Worm (Caenorhabditis elegans) whole organism, L2 larva: ENCODE results near the gene unc-39.

ENCODE experiments used
- C34F6.9 ChIP-seq: fragments of 150-350 bp; optimal IDR thresholded peaks from 2 replicates; lab custom pipeline; 2014; ENCODE audit warnings: missing biosample characterization, missing genetic modification characterization
- F13H6.1 ChIP-seq: sonication (generic microtip); optimal IDR thresholded peaks from 2 replicates; lab custom pipeline; 2016; ENCODE audit warnings: missing genetic modification characterization, missing compliant biosample characterization
- Y55F3AM.14 ChIP-seq: fragments of 200-800 bp; sonication (Bioruptor generic); optimal IDR thresholded peaks from 2 replicates; lab custom pipeline; 2018; ENCODE audit warnings: mild to moderate bottlenecking, missing genetic modification characterization, missing compliant biosample characterization
- aly-2 ChIP-seq: fragments of 150-350 bp; optimal IDR thresholded peaks from 2 replicates; lab custom pipeline; 2014; ENCODE audit warnings: missing biosample characterization, missing genetic modification characterization
- blmp-1 ChIP-seq: sonication (generic microtip); optimal IDR thresholded peaks from 2 replicates; lab custom pipeline; 2017; ENCODE audit warnings: missing genetic modification characterization, mild to moderate bottlenecking, missing compliant biosample characterization, antibody characterized with exemption, moderate library complexity; ENCODE audit not compliant: insufficient read depth
- ceh-16 ChIP-seq: fragments of 150-350 bp; optimal IDR thresholded peaks from 2 replicates; lab custom pipeline; 2014; ENCODE audit warnings: missing biosample characterization, missing genetic modification characterization
- ceh-82 ChIP-seq: fragments of 150-350 bp; optimal IDR thresholded peaks from 2 replicates; lab custom pipeline; 2014; ENCODE audit warnings: missing biosample characterization, missing genetic modification characterization
- crh-2 ChIP-seq: sonication (generic microtip); optimal IDR thresholded peaks from 2 replicates; lab custom pipeline; 2017; ENCODE audit warnings: missing biosample characterization, missing genetic modification characterization
- dmd-4 ChIP-seq: sonication (generic microtip); optimal IDR thresholded peaks from 2 replicates; lab custom pipeline; 2017; ENCODE audit warnings: missing biosample characterization, missing genetic modification characterization
- egl-27 ChIP-seq: sonication (generic microtip); optimal IDR thresholded peaks from 3 replicates; lab custom pipeline; 2017; ENCODE audit warnings: missing biosample characterization, missing genetic modification reagents, missing genetic modification characterization
- elt-1 ChIP-seq: fragments of 150-350 bp; optimal IDR thresholded peaks from 2 replicates; lab custom pipeline; 2014; ENCODE audit warnings: missing biosample characterization, missing genetic modification characterization
- fos-1 ChIP-seq: fragments of 150-350 bp; optimal IDR thresholded peaks from 2 replicates; lab custom pipeline; 2014; ENCODE audit warnings: missing biosample characterization, missing genetic modification characterization
- gmeb-1 ChIP-seq: fragments of 150-350 bp; optimal IDR thresholded peaks from 2 replicates; lab custom pipeline; 2014; ENCODE audit warnings: missing biosample characterization, missing genetic modification characterization
- lin-11 ChIP-seq: fragments of 150-350 bp; sonication (generic microtip); optimal IDR thresholded peaks from 2 replicates; lab custom pipeline; 2014; ENCODE audit warnings: missing biosample characterization, missing genetic modification characterization, inconsistent platforms, mixed read lengths
- lin-13 ChIP-seq: fragments of 150-350 bp; optimal IDR thresholded peaks from 2 replicates; lab custom pipeline; 2014; ENCODE audit warnings: missing biosample characterization, missing genetic modification reagents, missing genetic modification characterization
- lsy-2 ChIP-seq, 2 experiments: fragments of 150-350 bp in 1 of 2; sonication (generic microtip) in 1 of 2; optimal IDR thresholded peaks; 2 replicates each; lab custom pipeline; 2014 to 2017; ENCODE audit warnings: missing biosample characterization in 2 of 2, missing genetic modification characterization in 2 of 2
- mab-5 ChIP-seq: fragments of 150-350 bp; optimal IDR thresholded peaks from 2 replicates; lab custom pipeline; 2014; ENCODE audit warnings: missing biosample characterization, missing genetic modification characterization
- mbf-1 ChIP-seq: sonication (generic microtip); optimal IDR thresholded peaks from 2 replicates; lab custom pipeline; 2017; ENCODE audit warnings: missing biosample characterization, missing genetic modification characterization
- mdl-1 ChIP-seq, 2 experiments: fragments of 150-350 bp in 1 of 2; sonication (generic microtip) in 1 of 2; optimal IDR thresholded peaks; 2 replicates each; lab custom pipeline; 2017; ENCODE audit warnings: missing biosample characterization in 2 of 2, missing genetic modification characterization in 2 of 2
- nhr-10 ChIP-seq: sonication (generic microtip); optimal IDR thresholded peaks from 2 replicates; lab custom pipeline; 2017; ENCODE audit warnings: missing biosample characterization, missing genetic modification characterization
- nhr-12 ChIP-seq: fragments of 150-350 bp; optimal IDR thresholded peaks from 2 replicates; lab custom pipeline; 2014; ENCODE audit warnings: missing biosample characterization, missing genetic modification characterization
- nhr-129 ChIP-seq: fragments of 150-350 bp; optimal IDR thresholded peaks from 2 replicates; lab custom pipeline; 2014; ENCODE audit warnings: missing biosample characterization, missing genetic modification characterization
- nhr-21 ChIP-seq: fragments of 150-350 bp; optimal IDR thresholded peaks from 2 replicates; lab custom pipeline; 2014; ENCODE audit warnings: missing biosample characterization, missing genetic modification characterization
- nhr-23 ChIP-seq: fragments of 150-350 bp; optimal IDR thresholded peaks from 2 replicates; lab custom pipeline; 2014; ENCODE audit warnings: missing biosample characterization, missing genetic modification reagents, missing genetic modification characterization
- nhr-237 ChIP-seq: fragments of 150-350 bp; optimal IDR thresholded peaks from 2 replicates; lab custom pipeline; 2014; ENCODE audit warnings: missing biosample characterization, missing genetic modification characterization
- nhr-25 ChIP-seq: fragments of 150-350 bp; sonication (generic microtip); optimal IDR thresholded peaks from 3 replicates; lab custom pipeline; 2014; ENCODE audit warnings: missing biosample characterization, missing genetic modification characterization
- nhr-6 ChIP-seq: fragments of 150-350 bp; optimal IDR thresholded peaks from 2 replicates; lab custom pipeline; 2014; ENCODE audit warnings: missing biosample characterization, missing genetic modification characterization
- nhr-77 ChIP-seq: fragments of 150-350 bp; optimal IDR thresholded peaks from 2 replicates; lab custom pipeline; 2014; ENCODE audit warnings: missing biosample characterization, missing genetic modification characterization
- peb-1 ChIP-seq: fragments of 150-350 bp; optimal IDR thresholded peaks from 2 replicates; lab custom pipeline; 2014; ENCODE audit warnings: missing biosample characterization, missing genetic modification characterization
- sma-3 ChIP-seq: sonication (generic microtip); optimal IDR thresholded peaks from 2 replicates; lab custom pipeline; 2016; ENCODE audit warnings: missing genetic modification reagents, missing genetic modification characterization, missing compliant biosample characterization
- sma-9 ChIP-seq, 2 experiments: fragments of 150-350 bp in 1 of 2; sonication (generic microtip) in 1 of 2; optimal IDR thresholded peaks; 2 replicates each; lab custom pipeline; 2014 to 2016; ENCODE audit warnings: missing genetic modification characterization in 2 of 2, mild to moderate bottlenecking in 1 of 2, missing biosample characterization in 1 of 2, missing compliant biosample characterization in 1 of 2, missing genetic modification reagents in 1 of 2, moderate library complexity in 1 of 2
- snpc-4 ChIP-seq: fragments of 150-350 bp; optimal IDR thresholded peaks from 2 replicates; lab custom pipeline; 2014; ENCODE audit warnings: missing biosample characterization, missing genetic modification characterization
- unc-55 ChIP-seq: fragments of 150-350 bp; sonication (generic microtip); optimal IDR thresholded peaks from 3 replicates; lab custom pipeline; 2014; ENCODE audit warnings: missing biosample characterization, missing genetic modification reagents, missing genetic modification characterization
- ztf-11 ChIP-seq: sonication (generic microtip); optimal IDR thresholded peaks from 2 replicates; lab custom pipeline; 2017; ENCODE audit warnings: missing biosample characterization, missing genetic modification characterization
- ztf-4 ChIP-seq: fragments of 150-350 bp; optimal IDR thresholded peaks from 2 replicates; lab custom pipeline; 2014; ENCODE audit warnings: missing biosample characterization, missing genetic modification characterization

The unc-39 gene

ce11 chrV:14396123-14396669 lies 23.3 kb downstream of the unc-39 start:
- no peak for TF ChIP-seq nhr-129
- TF ChIP-seq dmd-4 (tag; lab: Kevin White, UChicago), result no peak
- TF ChIP-seq ztf-11 (tag; lab: Kevin White, UChicago), result no peak
- no peak for TF ChIP-seq lin-13
- no peak for TF ChIP-seq ceh-82 (tag; lab: Kevin White, UChicago)
- TF ChIP-seq nhr-25, result no peak
- TF ChIP-seq, all 48 proteins: peak for 0

- TF ChIP-seq peb-1 (tag; lab: Kevin White, UChicago) (no peak), nhr-129 (no peak), mbf-1 (tag; lab: Kevin White, UChicago) (no peak), elt-1 (no peak), F13H6.1 (tag; lab: Kevin White, UChicago) (no peak), mdl-1 (tag; optimal IDR thresholded peaks at IDR 0.05; lab: Kevin White, UChicago) (no peak), sma-3 (GFP tag; lab: Kevin White, UChicago) (no peak), nhr-237 (tag; lab: Kevin White, UChicago) (no peak), gmeb-1 (tag; lab: Kevin White, UChicago) (no peak), nhr-21 (tag; lab: Kevin White, UChicago) (no peak), aly-2 (no peak)
- TF ChIP-seq, all 48 proteins: peak for 0
These were observed 32.8 kb downstream of the unc-39 start for ce11 chrV:14405647-14406046.

ce11 chrV:14408774-14409173 lies 35.9 kb downstream of the unc-39 start, which contains the start of gene gnrr-2:
Gene gnrr-2, plus strand, starts transcription at chrV:14409074.
- TF ChIP-seq Y55F3AM.14 (GFP tag; lab: Kevin White, UChicago) (no peak), nhr-12 (no peak), ceh-16 (tag; lab: Kevin White, UChicago) (no peak), egl-27 (tag; lab: Kevin White, UChicago) (no peak), ceh-82 (tag; lab: Kevin White, UChicago) (no peak), nhr-6 (tag; lab: Kevin White, UChicago) (no peak), nhr-237 (tag; lab: Kevin White, UChicago) (no peak), lin-11 (tag; lab: Kevin White, UChicago) (no peak), crh-2 (tag; lab: Kevin White, UChicago) (no peak), sma-9 (GFP tag; optimal IDR thresholded peaks at IDR 0.05; lab: Kevin White, UChicago) (no peak), sma-9 (tag; optimal IDR thresholded peaks at IDR 0.05; lab: Kevin White, UChicago) (no peak), nhr-23 (tag; lab: Kevin White, UChicago) (no peak), lsy-2 (tag; optimal IDR thresholded peaks at IDR 0.05; lab: Kevin White, UChicago) (no peak), mbf-1 (tag; lab: Kevin White, UChicago) (no peak), ztf-4 (no peak)

ce11 chrV:14409905-14410304 lies 37.0 kb downstream of the unc-39 start:
- TF ChIP-seq ceh-16 (tag; lab: Kevin White, UChicago) (no peak), C34F6.9 (tag; lab: Kevin White, UChicago) (no peak), snpc-4 (tag; lab: Kevin White, UChicago) (peak; percentile 69), nhr-10 (tag; lab: Kevin White, UChicago) (no peak), mab-5 (tag; lab: Kevin White, UChicago) (no peak), F13H6.1 (tag; lab: Kevin White, UChicago) (no peak), nhr-77 (tag; lab: Kevin White, UChicago) (no peak), fos-1 (tag; lab: Kevin White, UChicago) (no peak), nhr-129 (peak; percentile 45), sma-3 (GFP tag; lab: Kevin White, UChicago) (no peak), peb-1 (tag; lab: Kevin White, UChicago) (no peak), lin-11 (tag; lab: Kevin White, UChicago) (no peak), lin-13 (no peak), elt-1 (no peak)

ce11 chrV:14411989-14412388 lies 39.1 kb downstream of the unc-39 start:
- TF ChIP-seq nhr-129, result no peak
- no peak for TF ChIP-seq sma-9 (GFP tag; optimal IDR thresholded peaks at IDR 0.05; lab: Kevin White, UChicago)
- no peak for TF ChIP-seq sma-9 (tag; optimal IDR thresholded peaks at IDR 0.05; lab: Kevin White, UChicago)
- TF ChIP-seq unc-55, result peak; percentile 7
- no peak for TF ChIP-seq blmp-1 (tag; lab: Kevin White, UChicago)
